Worm (Caenorhabditis elegans) whole organism, midembryonic: ENCODE data around the gene eelo-1.

Experiments used
- cog-1 ChIP-seq: sonication (generic microtip); optimal IDR thresholded peaks from 2 replicates; lab custom pipeline; 2016; ENCODE audit warnings: missing genetic modification characterization, missing compliant biosample characterization
- flt-1 ChIP-seq: fragments of 200-800 bp; sonication (Bioruptor generic); IDR thresholded peaks from 2 replicates; pipeline ENCODE4 v1.3.6; 2022; ENCODE audit warnings: missing genetic modification characterization, missing compliant biosample characterization
- klf-2 ChIP-seq: fragments of 200-800 bp; sonication (Bioruptor generic); conservative IDR thresholded peaks from 2 replicates; pipeline ENCODE4 v1.3.6; 2022; ENCODE audit warnings: missing genetic modification reagents, missing genetic modification characterization, missing compliant biosample characterization
- med-1 ChIP-seq: sonication (generic microtip); optimal IDR thresholded peaks from 2 replicates; lab custom pipeline; 2017; ENCODE audit warnings: missing genetic modification characterization, mild to moderate bottlenecking, missing compliant biosample characterization, antibody characterized with exemption, missing genetic modification reagents; ENCODE audit not compliant: insufficient read depth
- ref-1 ChIP-seq: fragments of 200-800 bp; sonication (Bioruptor generic); conservative IDR thresholded peaks from 2 replicates; pipeline ENCODE4 v1.3.6; 2022; ENCODE audit warnings: missing genetic modification reagents, missing genetic modification characterization, missing compliant biosample characterization
- tab-1 ChIP-seq: fragments of 200-800 bp; sonication (Bioruptor generic); IDR thresholded peaks from 2 replicates; pipeline ENCODE4 v1.3.6; 2022; ENCODE audit warnings: missing genetic modification characterization, missing compliant biosample characterization
- ztf-23 ChIP-seq: fragments of 200-800 bp; sonication (Bioruptor generic); IDR thresholded peaks from 2 replicates; pipeline ENCODE4 v1.3.6; 2022; ENCODE audit warnings: missing genetic modification reagents, missing genetic modification characterization, missing compliant biosample characterization
- ztf-29 ChIP-seq: fragments of 200-800 bp; sonication (Bioruptor generic); IDR thresholded peaks from 2 replicates; pipeline ENCODE4 v1.3.6; 2022; ENCODE audit warnings: missing genetic modification reagents, missing genetic modification characterization, missing compliant biosample characterization

DNA sequence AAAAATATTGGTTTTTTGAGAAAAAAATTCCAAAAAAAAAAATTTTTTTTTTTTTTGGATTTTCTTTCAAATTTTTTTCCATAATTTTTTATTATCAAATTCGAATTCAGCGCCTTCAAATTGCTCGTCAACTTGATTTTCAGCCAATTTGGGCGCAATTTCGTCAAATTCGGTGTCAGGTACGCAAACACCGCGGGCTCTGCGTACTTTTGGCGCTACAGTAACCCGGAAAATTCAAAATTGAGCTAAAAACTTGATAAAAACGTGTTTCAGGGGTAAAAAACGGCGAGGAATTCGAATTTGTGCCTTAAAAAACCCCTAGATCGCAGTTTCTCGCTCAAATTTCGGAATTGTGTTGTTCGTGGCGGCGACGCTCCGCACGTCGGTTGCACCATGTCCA, 38.4 kb downstream of the eelo-1 start:
- TF ChIP-seq flt-1 = no peak
- TF ChIP-seq klf-2 (GFP tag; lab: Robert Waterston, UW) = no peak
- no peak for TF ChIP-seq ztf-23 (GFP tag; lab: Robert Waterston, UW)
- no peak for TF ChIP-seq tab-1 (GFP tag; lab: Robert Waterston, UW)
- TF ChIP-seq med-1 (GFP tag; lab: Kevin White, UChicago) = no peak
- no peak for TF ChIP-seq cog-1 (tag; lab: Kevin White, UChicago)
- TF ChIP-seq ref-1 (GFP tag; lab: Robert Waterston, UW) = no peak
- TF ChIP-seq ztf-29 = no peak
